Worm (Caenorhabditis elegans) whole organism, young adult: ENCODE data around the gene nhr-32.

Experiments
- akir-1 ChIP-seq: fragments of 200-800 bp; sonication (Bioruptor generic); optimal IDR thresholded peaks from 2 replicates; lab custom pipeline; 2018; ENCODE audit warnings: mild to moderate bottlenecking, missing genetic modification characterization, moderate library complexity, missing compliant biosample characterization
- cebp-2 ChIP-seq: fragments of 200-800 bp; sonication (Bioruptor generic); IDR thresholded peaks from 2 replicates; pipeline ENCODE4 v1.3.6; 2022; ENCODE audit warnings: missing genetic modification characterization, missing compliant biosample characterization
- madf-3 ChIP-seq: fragments of 200-800 bp; sonication (Bioruptor generic); IDR thresholded peaks from 2 replicates; pipeline ENCODE4 v1.3.6; 2022; ENCODE audit warnings: missing genetic modification reagents, missing genetic modification characterization, missing compliant biosample characterization
- repo-1 ChIP-seq: sonication (generic microtip); optimal IDR thresholded peaks from 2 replicates; lab custom pipeline; 2017; ENCODE audit warnings: mild to moderate bottlenecking, missing genetic modification characterization, missing compliant biosample characterization
- xnd-1 ChIP-seq: sonication (generic microtip); optimal IDR thresholded peaks from 2 replicates; lab custom pipeline; 2016; ENCODE audit warnings: missing genotype, missing genetic modification reagents, missing genetic modification characterization, missing compliant biosample characterization

- TF ChIP-seq cebp-2 (GFP tag; lab: Robert Waterston, UW) (no peak), xnd-1 (tag; lab: Kevin White, UChicago) (no peak), madf-3 (GFP tag; lab: Robert Waterston, UW) (no peak), repo-1 (tag; lab: Kevin White, UChicago) (no peak), akir-1 (no peak)
These were observed 4.2 kb upstream of the nhr-32 start for ce11 chrX:13247614-13248013.
